Fruit fly (Drosophila melanogaster) whole organism, larva: ENCODE results near the gene UQCR-Q.
A peak's percentile ranks its signal among the peaks of the same experiment; 100 is the strongest.

ENCODE experiments used
- noc ChIP-seq: fragments of 200-800 bp; sonication (Bioruptor generic); optimal IDR thresholded peaks from 3 replicates; lab custom pipeline; 2019; ENCODE audit warnings: missing biosample characterization, mild to moderate bottlenecking, missing genetic modification characterization, moderate library complexity

Gene UQCR-Q

DNA sequence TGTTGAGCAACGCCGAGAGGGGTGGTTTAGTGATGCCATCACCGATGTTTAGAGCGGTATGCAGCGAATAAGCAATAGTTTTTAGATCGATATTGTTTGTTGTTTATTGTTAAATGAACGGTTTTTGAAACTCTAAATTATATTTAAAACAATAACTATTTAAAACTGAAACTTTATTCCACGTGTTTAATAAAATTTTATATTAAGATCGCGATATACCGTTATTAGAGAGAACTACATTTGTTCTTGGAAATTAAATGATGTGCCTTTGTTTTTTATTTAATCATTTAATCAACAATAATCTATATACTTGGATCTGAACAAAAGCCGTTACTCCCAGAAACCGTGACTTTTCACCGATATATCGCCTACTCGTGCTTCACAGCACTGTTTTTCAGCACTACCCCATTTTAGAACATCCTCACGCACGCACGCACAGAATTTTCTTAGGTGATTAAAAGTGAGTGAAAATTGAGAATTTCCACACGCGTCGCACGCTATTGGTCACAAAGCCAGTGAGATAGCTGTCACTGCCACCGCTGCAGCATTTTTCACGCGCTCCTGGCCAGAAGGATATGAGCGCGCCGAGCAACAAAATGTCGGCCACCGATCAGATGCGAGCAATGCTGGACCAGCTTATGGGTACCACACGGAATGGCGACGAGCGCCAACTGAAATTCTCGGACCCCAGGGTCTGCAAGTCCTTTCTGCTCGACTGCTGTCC lies 39.5 kb downstream of the UQCR-Q start, which contains the start of the genes U4-U6-60K and CG7564:
TSS of gene U4-U6-60K (minus strand) at position 20 of the 724 bp plus-strand sequence.
TSS of gene CG7564 (plus strand) at position 406 of the 724 bp plus-strand sequence.
- TF ChIP-seq noc: peak; percentile 55
